Fruit fly (Drosophila melanogaster): ENCODE measurements around the gene CG16815.
A peak's percentile ranks its signal among the peaks of the same experiment; 100 is the strongest.
"Not testable (repeated sequence)": the region's sequence is repeated elsewhere in the genome, so short reads cannot be mapped to it uniquely, and the experiment has no call there.

CG16815 gene

DNA sequence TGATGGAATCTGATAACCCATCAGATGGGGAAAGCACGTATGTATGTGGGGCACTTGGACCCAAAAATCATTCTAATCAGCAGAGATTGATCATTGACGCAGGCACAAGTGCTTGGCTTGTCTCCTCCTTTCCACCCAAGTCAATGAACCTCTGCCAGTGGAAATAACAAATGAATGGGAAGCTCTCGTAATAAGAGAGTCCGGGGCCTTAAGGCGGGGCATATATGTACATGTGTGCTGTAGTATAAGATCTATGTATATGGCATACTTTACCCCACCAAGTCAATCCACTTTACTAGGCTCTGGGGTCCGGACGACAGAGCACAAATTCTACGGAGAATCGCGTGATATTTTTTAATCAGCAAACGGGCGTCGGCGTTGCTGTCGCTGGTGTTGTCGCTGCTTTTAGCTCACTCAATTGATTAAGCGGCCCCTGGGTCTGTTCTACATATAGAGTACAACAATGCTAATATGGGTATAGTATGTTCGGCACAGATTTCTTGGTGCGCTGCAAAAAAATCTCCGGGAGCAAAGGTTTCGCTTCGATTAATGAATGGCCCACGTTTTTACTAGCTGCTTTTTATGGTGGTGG is 23.5 kb upstream of the CG16815 start (continued):
- no peak for TF ChIP-seq CG4360 (GFP tag; IDR thresholded peaks at IDR 0.05)
- no peak for TF ChIP-seq insv (GFP tag; optimal IDR thresholded peaks at IDR 0.05)
- TF ChIP-seq CG18599 (GFP tag; optimal IDR thresholded peaks at IDR 0.05): peak; percentile 9
- no peak for TF ChIP-seq CG8944 (GFP tag; optimal IDR thresholded peaks at IDR 0.05)
- peak; percentile 37 for TF ChIP-seq Med (GFP tag)
- peak; percentile 18 for TF ChIP-seq lilli (GFP tag; optimal IDR thresholded peaks at IDR 0.05)
- TF ChIP-seq ERR (GFP tag; optimal IDR thresholded peaks at IDR 0.05): no peak
- TF ChIP-seq ftz-f1 (GFP tag; optimal IDR thresholded peaks at IDR 0.05): peak; percentile 19
- TF ChIP-seq crol (GFP tag; IDR thresholded peaks at IDR 0.05): peak; percentile 34; the same call in 1 of the 2 replicates
- TF ChIP-seq Rfx (GFP tag; IDR thresholded peaks at IDR 0.05): 0 out of 2 replicates have a peak, but pooled peaks have one; percentile 23
- no peak for TF ChIP-seq GATAe (GFP tag; conservative IDR thresholded peaks at IDR 0.05)
- TF ChIP-seq CG2678 (tag; optimal IDR thresholded peaks at IDR 0.05): peak; percentile 30
- TF ChIP-seq unpg (GFP tag; optimal IDR thresholded peaks at IDR 0.05): no peak
- TF ChIP-seq Drgx (GFP tag; IDR thresholded peaks at IDR 0.05): peak; percentile 63
- peak; percentile 32 for TF ChIP-seq CG1233 (GFP tag; optimal IDR thresholded peaks at IDR 0.05)
- no peak for TF ChIP-seq Mes4 (GFP tag; optimal IDR thresholded peaks at IDR 0.05)
- 0 out of 2 replicates have a peak, but pooled peaks have one; percentile 22 for TF ChIP-seq Atf6 (GFP tag; IDR thresholded peaks at IDR 0.05)
- TF ChIP-seq Max (GFP tag; optimal IDR thresholded peaks at IDR 0.05): no peak
- TF ChIP-seq CG6254 (GFP tag; optimal IDR thresholded peaks at IDR 0.05): no peak
- TF ChIP-seq CTCF (GFP tag; optimal IDR thresholded peaks at IDR 0.05): no peak
- TF ChIP-seq p53 (GFP tag; optimal IDR thresholded peaks at IDR 0.05): no peak
- peak; percentile 31 for TF ChIP-seq Fer1 (GFP tag; optimal IDR thresholded peaks at IDR 0.05)
- no peak for TF ChIP-seq CG11085 (GFP tag; IDR thresholded peaks at IDR 0.05)
- peak; percentile 35 for TF ChIP-seq B-H2 (GFP tag; optimal IDR thresholded peaks at IDR 0.05)
- TF ChIP-seq HmgZ (tag; optimal IDR thresholded peaks at IDR 0.05): peak; percentile 50
- no peak for TF ChIP-seq CG6175 (GFP tag; IDR thresholded peaks at IDR 0.05)
- no peak for TF ChIP-seq dpn (GFP tag; optimal IDR thresholded peaks at IDR 0.05)
- no peak for TF ChIP-seq E2f1 (GFP tag; IDR thresholded peaks at IDR 0.05)
- peak; percentile 61 for TF ChIP-seq Hey (tag; optimal IDR thresholded peaks at IDR 0.05)
- peak; percentile 21 for TF ChIP-seq CG4328 (GFP tag; optimal IDR thresholded peaks at IDR 0.05)
- peak; percentile 69; the same call in 1 of the 2 replicates for TF ChIP-seq Adf1 (GFP tag; IDR thresholded peaks at IDR 0.05)

DNA sequence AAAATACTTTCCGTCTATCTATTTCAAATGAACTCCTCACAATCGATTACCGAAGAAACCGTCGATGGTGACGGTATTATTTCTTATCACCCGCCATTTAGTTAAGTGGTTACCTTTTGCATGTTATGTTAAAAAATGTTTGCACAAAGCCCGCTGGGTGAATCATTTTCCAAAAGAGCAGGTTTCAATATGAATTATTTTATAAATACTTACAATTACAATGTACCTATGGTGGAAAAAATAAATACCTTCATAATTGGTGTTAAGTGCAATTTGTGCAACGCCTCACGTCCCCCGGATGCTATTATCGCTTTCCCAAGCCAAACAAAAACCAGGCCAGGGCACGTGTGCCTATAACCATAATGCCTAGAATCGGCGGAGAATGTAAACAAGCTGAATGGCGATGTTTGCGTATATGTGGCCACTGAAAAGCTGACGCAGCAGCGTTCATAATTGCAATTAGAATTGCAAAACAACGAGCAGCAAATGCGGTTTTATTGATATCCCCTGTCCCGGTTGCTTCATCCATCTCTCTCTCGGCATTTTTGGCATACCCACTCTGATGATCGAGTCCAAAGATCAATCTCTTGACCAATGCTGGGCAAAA is 22.7 kb upstream of the CG16815 start:
- TF ChIP-seq Drgx (GFP tag; IDR thresholded peaks at IDR 0.05): 0 out of 2 replicates have a peak, but pooled peaks have one; percentile 23
- TF ChIP-seq Med (GFP tag): peak; percentile 6
- TF ChIP-seq CG7963 (GFP tag; IDR thresholded peaks at IDR 0.05; ENCODE audit: partially characterized antibody): 0 out of 3 replicates have a peak, but pooled peaks have one; percentile 18
- TF ChIP-seq exex (tag; optimal IDR thresholded peaks at IDR 0.05): peak; percentile 19
- no peak for TF ChIP-seq tna (GFP tag; IDR thresholded peaks at IDR 0.05; ENCODE audit: partially characterized antibody)

dm6 chr2L:13211764-13212265 is 17.8 kb upstream of the CG16815 start, which contains the start of gene CG15482:
TSS of gene CG15482 (minus strand) at chr2L:13211814.
- peak; percentile 41 for TF ChIP-seq CG15479 (GFP tag; optimal IDR thresholded peaks at IDR 0.05)
- 0 out of 3 replicates have a peak, but pooled peaks have one; percentile 37 for TF ChIP-seq ci (GFP tag; IDR thresholded peaks at IDR 0.05)
- TF ChIP-seq Med (GFP tag): peak; percentile 70
- peak; percentile 19; the same call in 1 of the 2 replicates for TF ChIP-seq Bgb (GFP tag; IDR thresholded peaks at IDR 0.05; ENCODE audit: partially characterized antibody)
- peak; percentile 87 for TF ChIP-seq pros (GFP tag; optimal IDR thresholded peaks at IDR 0.05)
- peak; percentile 23; the same call in 1 of the 3 replicates for TF ChIP-seq knrl (GFP tag; IDR thresholded peaks at IDR 0.05; ENCODE audit: partially characterized antibody)
- TF ChIP-seq sens (GFP tag): peak; percentile 70
- TF ChIP-seq grn (GFP tag; optimal IDR thresholded peaks at IDR 0.05): peak; percentile 33
- 0 out of 3 replicates have a peak, but pooled peaks have one; percentile 28 for TF ChIP-seq ken (GFP tag; IDR thresholded peaks at IDR 0.05)
- not testable (repeated sequence) for TF ChIP-seq prd (optimal IDR thresholded peaks at IDR 0.05)
- TF ChIP-seq prd (GFP tag; IDR thresholded peaks at IDR 0.05): peak; percentile 23; the same call in 1 of the 3 replicates
- peak; percentile 31; the same call in 1 of the 2 replicates for TF ChIP-seq Xrp1 (GFP tag; IDR thresholded peaks at IDR 0.05)
- TF ChIP-seq Opbp (GFP tag; IDR thresholded peaks at IDR 0.05; ENCODE audit: partially characterized antibody): 0 out of 3 replicates have a peak, but pooled peaks have one; percentile 9
- TF ChIP-seq insv (GFP tag; optimal IDR thresholded peaks at IDR 0.05): peak in 1 of 2 experiments; percentile 33
- peak; percentile 33; the same call in 1 of the 3 replicates for TF ChIP-seq zfh1 (GFP tag; IDR thresholded peaks at IDR 0.05)
- peak; percentile 33 for TF ChIP-seq CG15696 (tag; optimal IDR thresholded peaks at IDR 0.05)

Measured in whole organism, embryonic.